Fruit fly (Drosophila melanogaster): ENCODE data around the gene CG5835.

Gene CG5835

dm6 chr3R:19147511-19148239, 5.8 kb downstream of the CG5835 start, which contains the start of gene Ppcs (continued):
- TF ChIP-seq CG6808 (GFP tag; optimal IDR thresholded peaks at IDR 0.05) (peak; percentile 99), acj6 (GFP tag; optimal IDR thresholded peaks at IDR 0.05) (peak; percentile 50), Blimp-1 (GFP tag; optimal IDR thresholded peaks at IDR 0.05) (peak; percentile 58), fd85E (GFP tag; optimal IDR thresholded peaks at IDR 0.05) (peak; percentile 77), CG6792 (GFP tag; optimal IDR thresholded peaks at IDR 0.05) (no peak), topi (GFP tag; optimal IDR thresholded peaks at IDR 0.05) (peak; percentile 73), OdsH (GFP tag; optimal IDR thresholded peaks at IDR 0.05) (peak; percentile 59), Ets96B (tag; optimal IDR thresholded peaks at IDR 0.05) (peak; percentile 35), CG9139 (GFP tag; optimal IDR thresholded peaks at IDR 0.05) (peak; percentile 92), CG34406 (GFP tag; optimal IDR thresholded peaks at IDR 0.05) (peak; percentile 40), Smox (GFP tag; optimal IDR thresholded peaks at IDR 0.05) (peak; percentile 58), CG6163 (GFP tag; IDR thresholded peaks at IDR 0.05) (peak; percentile 63; the same call in 2 of the 3 replicates), Sox15 (GFP tag; optimal IDR thresholded peaks at IDR 0.05) (no peak), CG8319 (GFP tag; optimal IDR thresholded peaks at IDR 0.05) (peak; percentile 68), Sox14 (GFP tag; optimal IDR thresholded peaks at IDR 0.05) (peak; percentile 62), CG15336 (GFP tag; IDR thresholded peaks at IDR 0.05) (peak; percentile 74), achi (GFP tag; optimal IDR thresholded peaks at IDR 0.05) (peak; percentile 76), cyc (GFP tag; optimal IDR thresholded peaks at IDR 0.05) (peak; percentile 57), dac (GFP tag; optimal IDR thresholded peaks at IDR 0.05) (peak; percentile 29), spab (GFP tag; optimal IDR thresholded peaks at IDR 0.05) (peak; percentile 80), Hr38 (GFP tag; optimal IDR thresholded peaks at IDR 0.05) (no peak), Gug (GFP tag; IDR thresholded peaks at IDR 0.05) (0 out of 2 replicates have a peak, but pooled peaks have one; percentile 17), CG16779 (tag; optimal IDR thresholded peaks at IDR 0.05) (peak; percentile 91), Eip93F (GFP tag; optimal IDR thresholded peaks at IDR 0.05) (peak; percentile 56), svp (GFP tag) (peak; percentile 99), dsx (GFP tag; optimal IDR thresholded peaks at IDR 0.05; ENCODE audit: poor library complexity, severe bottlenecking) (peak; percentile 59)

dm6 chr3R:19134957-19135356, 18.5 kb downstream of the CG5835 start, which contains the start of gene Cyp12a4:
Gene Cyp12a4 (plus strand): TSS chr3R:19135158.
- TF ChIP-seq vri (GFP tag; optimal IDR thresholded peaks at IDR 0.05) (peak; percentile 11), cyc (GFP tag; optimal IDR thresholded peaks at IDR 0.05) (no peak)

- TF ChIP-seq ss (GFP tag; optimal IDR thresholded peaks at IDR 0.05), result no peak
- TF ChIP-seq Met (GFP tag; optimal IDR thresholded peaks at IDR 0.05), result no peak
- TF ChIP-seq Sox14 (GFP tag; optimal IDR thresholded peaks at IDR 0.05), result no peak
- no peak for TF ChIP-seq CG11762 (GFP tag; optimal IDR thresholded peaks at IDR 0.05; ENCODE audit: insufficient read depth)
- no peak for TF ChIP-seq CG1621 (tag; optimal IDR thresholded peaks at IDR 0.05)
- no peak for TF ChIP-seq CG3032 (tag; optimal IDR thresholded peaks at IDR 0.05)
- TF ChIP-seq Hr39 (GFP tag; optimal IDR thresholded peaks at IDR 0.05), result no peak
- no peak for TF ChIP-seq pdm3 (GFP tag; optimal IDR thresholded peaks at IDR 0.05)
- TF ChIP-seq net (GFP tag; optimal IDR thresholded peaks at IDR 0.05), result no peak
- no peak for TF ChIP-seq Hr4 (GFP tag; optimal IDR thresholded peaks at IDR 0.05)
These were observed 21.2 kb downstream of the CG5835 start, which contains the start of gene Cyp12a5 for dm6 chr3R:19132146-19132833. Gene Cyp12a5 (plus strand): TSS chr3R:19132648.

Measured in whole organism, prepupa.